Worm (Caenorhabditis elegans) whole organism, late embryonic: Measurements from ENCODE around the gene F53F4.17.

Source experiments
- ama-1 ChIP-seq: fragments of 150-350 bp; optimal IDR thresholded peaks from 2 replicates; lab custom pipeline; 2014
- ceh-22 ChIP-seq: sonication (generic microtip); optimal IDR thresholded peaks from 2 replicates; lab custom pipeline; 2017; ENCODE audit warnings: missing biosample characterization, missing genetic modification characterization
- ceh-31 ChIP-seq: sonication (generic microtip); optimal IDR thresholded peaks from 2 replicates; lab custom pipeline; 2016; ENCODE audit warnings: missing genetic modification characterization, missing compliant biosample characterization
- ceh-9 ChIP-seq: sonication (generic microtip); optimal IDR thresholded peaks from 2 replicates; lab custom pipeline; 2016; ENCODE audit warnings: mild to moderate bottlenecking, missing genetic modification characterization, inconsistent platforms, missing compliant biosample characterization
- ets-4 ChIP-seq: sonication (generic microtip); optimal IDR thresholded peaks from 2 replicates; lab custom pipeline; 2016; ENCODE audit warnings: missing genetic modification characterization, missing compliant biosample characterization
- nfya-1 ChIP-seq: sonication (generic microtip); optimal IDR thresholded peaks from 2 replicates; lab custom pipeline; 2017; ENCODE audit warnings: missing genetic modification characterization, mild to moderate bottlenecking, missing compliant biosample characterization, antibody characterized with exemption, moderate library complexity
- npax-4 ChIP-seq: sonication (generic microtip); optimal IDR thresholded peaks from 2 replicates; lab custom pipeline; 2016; ENCODE audit warnings: missing genetic modification characterization, missing compliant biosample characterization
- pha-4 ChIP-seq: fragments of 150-350 bp; optimal IDR thresholded peaks from 2 replicates; lab custom pipeline; 2018; ENCODE audit warnings: missing biosample characterization, missing genetic modification reagents, missing genetic modification characterization
- pros-1 ChIP-seq: fragments of 150-350 bp; optimal IDR thresholded peaks from 2 replicates; lab custom pipeline; 2014; ENCODE audit warnings: missing biosample characterization, missing genetic modification reagents, missing genetic modification characterization
- rnt-1 ChIP-seq: sonication (generic microtip); optimal IDR thresholded peaks from 2 replicates; lab custom pipeline; 2016; ENCODE audit warnings: missing genetic modification characterization, missing compliant biosample characterization
- tbx-2 ChIP-seq: sonication (generic microtip); optimal IDR thresholded peaks from 2 replicates; lab custom pipeline; 2016; ENCODE audit warnings: missing genetic modification characterization, missing compliant biosample characterization
- unc-86 ChIP-seq: sonication (generic microtip); optimal IDR thresholded peaks from 2 replicates; lab custom pipeline; 2016; ENCODE audit warnings: missing genetic modification characterization, missing compliant biosample characterization

ce11 chrV:13621720-13622119 is 33.7 kb downstream of the F53F4.17 start, which contains the start of gene F53F4.16:
- TF ChIP-seq ceh-31 (tag; lab: Kevin White, UChicago) (no peak), ceh-9 (no peak), nfya-1 (tag; lab: Kevin White, UChicago) (no peak), pha-4 (tag; lab: Kevin White, UChicago) (no peak), unc-86 (tag; lab: Kevin White, UChicago) (no peak), ets-4 (no peak), tbx-2 (tag; lab: Kevin White, UChicago) (no peak), pros-1 (tag; lab: Kevin White, UChicago) (no peak), ama-1 (no peak), ceh-22 (tag; lab: Kevin White, UChicago) (no peak), rnt-1 (tag; lab: Kevin White, UChicago) (no peak), npax-4 (tag; lab: Kevin White, UChicago) (no peak)
